Worm (Caenorhabditis elegans) whole organism, L4 larva: ENCODE results near the gene selt-1.1.
A peak's percentile ranks its signal among the peaks of the same experiment; 100 is the strongest.

Experiments used
- T20F7.1 ChIP-seq: fragments of 200-800 bp; sonication (Bioruptor generic); optimal IDR thresholded peaks from 2 replicates; lab custom pipeline; 2018; ENCODE audit warnings: mild to moderate bottlenecking, missing genetic modification characterization, missing compliant biosample characterization
- T26A8.4 ChIP-seq: fragments of 200-800 bp; sonication (Bioruptor generic); IDR thresholded peaks from 2 replicates; pipeline ENCODE4 v1.3.6; 2022; ENCODE audit warnings: missing genetic modification characterization, missing compliant biosample characterization
- Y105C5A.15 ChIP-seq: fragments of 200-800 bp; sonication (Bioruptor generic); IDR thresholded peaks from 2 replicates; pipeline ENCODE4 v1.3.6; 2022; ENCODE audit warnings: missing genetic modification characterization, missing compliant biosample characterization
- aha-1 ChIP-seq: fragments of 150-350 bp; peaks from one replicate; lab custom pipeline; 2014; ENCODE audit warnings: missing biosample characterization, missing genetic modification characterization
- aly-2 ChIP-seq: sonication (generic microtip); optimal IDR thresholded peaks from 2 replicates; lab custom pipeline; 2018; ENCODE audit warnings: missing biosample characterization, missing genetic modification characterization
- ceh-20 ChIP-seq: fragments of 200-800 bp; sonication (Bioruptor generic); IDR thresholded peaks from 2 replicates; pipeline ENCODE4 v1.3.6; 2022; ENCODE audit warnings: missing genetic modification reagents, missing genetic modification characterization, missing compliant biosample characterization
- ceh-28 ChIP-seq: fragments of 150-350 bp; optimal IDR thresholded peaks from 2 replicates; lab custom pipeline; 2014; ENCODE audit warnings: missing biosample characterization, missing genetic modification reagents, missing genetic modification characterization
- ceh-32 ChIP-seq: sonication (generic microtip); optimal IDR thresholded peaks from 2 replicates; lab custom pipeline; 2016; ENCODE audit warnings: mild to moderate bottlenecking, missing genetic modification characterization, missing compliant biosample characterization; ENCODE audit not compliant: poor library complexity
- ceh-62 ChIP-seq: sonication (generic microtip); optimal IDR thresholded peaks from 2 replicates; lab custom pipeline; 2017; ENCODE audit warnings: missing biosample characterization, missing genetic modification characterization
- cey-2 ChIP-seq: sonication (generic microtip); optimal IDR thresholded peaks from 3 replicates; lab custom pipeline; 2017; ENCODE audit warnings: missing genetic modification characterization, mild to moderate bottlenecking, missing compliant biosample characterization, antibody characterized with exemption, borderline replicate concordance; ENCODE audit not compliant: insufficient read depth
- daf-12 ChIP-seq: fragments of 150-350 bp; optimal IDR thresholded peaks from 2 replicates; lab custom pipeline; 2014; ENCODE audit warnings: missing biosample characterization, missing genetic modification reagents, missing genetic modification characterization
- daf-19 ChIP-seq: fragments of 200-800 bp; sonication (Bioruptor generic); conservative IDR thresholded peaks from 2 replicates; pipeline ENCODE4 v1.3.6; 2022; ENCODE audit warnings: missing genetic modification characterization, missing compliant biosample characterization
- dmd-6 ChIP-seq: fragments of 200-800 bp; sonication (Bioruptor generic); IDR thresholded peaks from 2 replicates; pipeline ENCODE4 v1.3.6; 2022; ENCODE audit warnings: missing genetic modification reagents, missing genetic modification characterization, missing compliant biosample characterization
- dmd-9 ChIP-seq: fragments of 200-800 bp; sonication (Bioruptor generic); IDR thresholded peaks from 2 replicates; pipeline ENCODE4 v1.3.6; 2022; ENCODE audit warnings: missing genetic modification reagents, missing genetic modification characterization, missing compliant biosample characterization
- dpl-1 ChIP-seq: fragments of 150-350 bp; optimal IDR thresholded peaks from 2 replicates; lab custom pipeline; 2014; ENCODE audit warnings: missing biosample characterization, missing genetic modification reagents, missing genetic modification characterization
- duxl-1 ChIP-seq: sonication (generic microtip); optimal IDR thresholded peaks from 2 replicates; lab custom pipeline; 2016; ENCODE audit warnings: mild to moderate bottlenecking, missing genetic modification characterization, moderate library complexity, missing compliant biosample characterization; ENCODE audit not compliant: poor library complexity
- dve-1 ChIP-seq: sonication (generic microtip); optimal IDR thresholded peaks from 2 replicates; lab custom pipeline; 2017; ENCODE audit warnings: antibody characterized with exemption, mild to moderate bottlenecking, missing genetic modification characterization, missing compliant biosample characterization; ENCODE audit not compliant: insufficient read depth
- egl-43 ChIP-seq: fragments of 200-800 bp; sonication (Bioruptor generic); IDR thresholded peaks from 2 replicates; pipeline ENCODE4 v1.3.6; 2022; ENCODE audit warnings: missing genetic modification reagents, missing genetic modification characterization, missing compliant biosample characterization
- fos-1 ChIP-seq: fragments of 150-350 bp; optimal IDR thresholded peaks from 2 replicates; lab custom pipeline; 2014; ENCODE audit warnings: missing biosample characterization, missing genetic modification characterization
- hif-1 ChIP-seq, 2 experiments: sonication (generic microtip); optimal IDR thresholded peaks; 2 replicates each; lab custom pipeline; 2016 to 2017; ENCODE audit warnings: missing compliant biosample characterization in 2 of 2, missing genetic modification characterization in 2 of 2, missing genetic modification reagents in 2 of 2, missing genotype in 2 of 2, mild to moderate bottlenecking in 1 of 2
- hlh-11 ChIP-seq: fragments of 200-800 bp; sonication (Bioruptor generic); optimal IDR thresholded peaks from 2 replicates; lab custom pipeline; 2018; ENCODE audit warnings: mild to moderate bottlenecking, missing genetic modification characterization, missing compliant biosample characterization
- hlh-30 ChIP-seq: sonication (generic microtip); optimal IDR thresholded peaks from 2 replicates; lab custom pipeline; 2017; ENCODE audit warnings: antibody characterized with exemption, mild to moderate bottlenecking, missing genetic modification characterization, missing compliant biosample characterization; ENCODE audit not compliant: insufficient read depth
- hmg-1.1 ChIP-seq: fragments of 200-800 bp; sonication (Bioruptor generic); IDR thresholded peaks from 2 replicates; pipeline ENCODE4 v1.3.6; 2022; ENCODE audit warnings: missing genetic modification reagents, missing genetic modification characterization, missing compliant biosample characterization
- jun-1 ChIP-seq: fragments of 150-350 bp; optimal IDR thresholded peaks from 2 replicates; lab custom pipeline; 2014; ENCODE audit warnings: missing biosample characterization, missing genetic modification reagents, missing genetic modification characterization
- lin-1 ChIP-seq: fragments of 200-800 bp; sonication (Bioruptor generic); IDR thresholded peaks from 2 replicates; pipeline ENCODE4 v1.3.6; 2022; ENCODE audit warnings: missing genetic modification reagents, missing genetic modification characterization, missing compliant biosample characterization
- lin-13 ChIP-seq: fragments of 150-350 bp; optimal IDR thresholded peaks from 2 replicates; lab custom pipeline; 2014; ENCODE audit warnings: missing biosample characterization, missing genetic modification reagents, missing genetic modification characterization
- lin-15B ChIP-seq: fragments of 150-350 bp; sonication (generic microtip); optimal IDR thresholded peaks from 3 replicates; lab custom pipeline; 2014; ENCODE audit warnings: missing biosample characterization, missing genetic modification characterization
- lin-38 ChIP-seq: fragments of 200-800 bp; sonication (Bioruptor generic); IDR thresholded peaks from 2 replicates; pipeline ENCODE4 v1.3.6; 2022; ENCODE audit warnings: missing genetic modification reagents, missing genetic modification characterization, missing compliant biosample characterization
- lin-39 ChIP-seq: fragments of 150-350 bp; optimal IDR thresholded peaks from 2 replicates; lab custom pipeline; 2014; ENCODE audit warnings: missing biosample characterization, missing genetic modification reagents, missing genetic modification characterization
- lsy-2 ChIP-seq, 2 experiments: fragments of 150-350 bp in 1 of 2; sonication (generic microtip) in 1 of 2; optimal IDR thresholded peaks; 2 replicates each; lab custom pipeline; 2014 to 2017; ENCODE audit warnings: missing biosample characterization in 2 of 2, missing genetic modification characterization in 2 of 2
- mdl-1 ChIP-seq, 2 experiments: fragments of 150-350 bp in 1 of 2; sonication (generic microtip) in 1 of 2; optimal IDR thresholded peaks; 2 replicates each; lab custom pipeline; 2014 to 2017; ENCODE audit warnings: missing biosample characterization in 2 of 2, missing genetic modification characterization in 2 of 2
- mep-1 ChIP-seq: fragments of 150-350 bp; sonication (generic microtip); optimal IDR thresholded peaks from 3 replicates; lab custom pipeline; 2014; ENCODE audit warnings: missing biosample characterization, missing genetic modification characterization
- mxl-3 ChIP-seq: fragments of 200-800 bp; sonication (Bioruptor generic); optimal IDR thresholded peaks from 2 replicates; lab custom pipeline; 2018; ENCODE audit warnings: mild to moderate bottlenecking, missing genetic modification characterization, missing compliant biosample characterization
- nhr-102 ChIP-seq: sonication (generic microtip); optimal IDR thresholded peaks from 2 replicates; lab custom pipeline; 2016; ENCODE audit warnings: mild to moderate bottlenecking, missing genetic modification characterization, moderate library complexity, missing compliant biosample characterization
- nhr-25 ChIP-seq: sonication (generic microtip); optimal IDR thresholded peaks from 2 replicates; lab custom pipeline; 2017; ENCODE audit warnings: missing genetic modification characterization, mild to moderate bottlenecking, missing compliant biosample characterization, antibody characterized with exemption, moderate library complexity, borderline replicate concordance; ENCODE audit not compliant: insufficient read depth
- nhr-28 ChIP-seq: fragments of 150-350 bp; optimal IDR thresholded peaks from 2 replicates; lab custom pipeline; 2014; ENCODE audit warnings: missing biosample characterization, missing genetic modification characterization
- nhr-41 ChIP-seq: fragments of 200-800 bp; sonication (Bioruptor generic); IDR thresholded peaks from 2 replicates; pipeline ENCODE4 v1.3.6; 2022; ENCODE audit warnings: missing genetic modification reagents, missing genetic modification characterization, missing compliant biosample characterization
- nhr-42 ChIP-seq: fragments of 200-800 bp; sonication (Bioruptor generic); IDR thresholded peaks from 2 replicates; pipeline ENCODE4 v1.3.6; 2022; ENCODE audit warnings: missing genetic modification characterization, missing compliant biosample characterization
- nhr-6 ChIP-seq: fragments of 150-350 bp; optimal IDR thresholded peaks from 2 replicates; lab custom pipeline; 2014; ENCODE audit warnings: missing biosample characterization, missing genetic modification characterization
- nhr-76 ChIP-seq: fragments of 150-350 bp; optimal IDR thresholded peaks from 2 replicates; lab custom pipeline; 2014; ENCODE audit warnings: missing biosample characterization, missing genetic modification characterization
- nhr-77 ChIP-seq: fragments of 150-350 bp; optimal IDR thresholded peaks from 2 replicates; lab custom pipeline; 2014; ENCODE audit warnings: missing biosample characterization, missing genetic modification characterization
- pqm-1 ChIP-seq: sonication (generic microtip); optimal IDR thresholded peaks from 2 replicates; lab custom pipeline; 2017; ENCODE audit warnings: missing biosample characterization, missing genetic modification characterization
- rbr-2 ChIP-seq: sonication (generic microtip); optimal IDR thresholded peaks from 2 replicates; lab custom pipeline; 2016; ENCODE audit warnings: missing genotype, missing genetic modification characterization, missing compliant biosample characterization
- saeg-2 ChIP-seq: fragments of 200-800 bp; sonication (Bioruptor generic); IDR thresholded peaks from 2 replicates; pipeline ENCODE4 v1.3.6; 2022; ENCODE audit warnings: missing genetic modification reagents, missing genetic modification characterization, missing compliant biosample characterization
- snpc-4 ChIP-seq: fragments of 150-350 bp; optimal IDR thresholded peaks from 2 replicates; lab custom pipeline; 2014; ENCODE audit warnings: missing biosample characterization, missing genetic modification characterization
- tra-1 ChIP-seq: fragments of 200-800 bp; sonication (Bioruptor generic); IDR thresholded peaks from 2 replicates; pipeline ENCODE4 v1.3.6; 2022; ENCODE audit warnings: missing genetic modification reagents, missing genetic modification characterization, missing compliant biosample characterization
- unc-62 ChIP-seq, 3 experiments: fragments of 150-350 bp in 1 of 3; sonication (generic microtip); optimal IDR thresholded peaks in 2 of 3; peaks in 1 of 3; 1 replicate in 1 of 3; 2 replicates in 2 of 3; lab custom pipeline; 2014 to 2017; ENCODE audit warnings: missing biosample characterization in 3 of 3, missing genetic modification characterization in 3 of 3, missing genetic modification reagents in 3 of 3, missing genotype in 1 of 3
- ztf-7 ChIP-seq: fragments of 150-350 bp; optimal IDR thresholded peaks from 2 replicates; lab custom pipeline; 2014; ENCODE audit warnings: missing biosample characterization, missing genetic modification characterization

The selt-1.1 gene

ce11 chrX:11546445-11547275, at the start of gene selt-1.1:
Gene selt-1.1 (minus strand): TSS chrX:11546495.
- TF ChIP-seq hif-1 (tag; optimal IDR thresholded peaks at IDR 0.05; lab: Kevin White, UChicago) (peak in 1 of 2 experiments; percentile 52), lin-1 (GFP tag; lab: Robert Waterston, UW) (peak; percentile 36; the same call in 1 of the 2 replicates), aly-2 (tag; lab: Kevin White, UChicago) (no peak), lin-13 (GFP tag; lab: Kevin White, UChicago) (peak; percentile 68), lin-39 (tag; lab: Kevin White, UChicago) (no peak), unc-62 (GFP tag; optimal IDR thresholded peaks at IDR 0.05 in 1 of 2; lab: Kevin White, UChicago) (peak in 1 of 2 experiments; percentile 19), unc-62 (tag; optimal IDR thresholded peaks at IDR 0.05; lab: Kevin White, UChicago) (no peak), nhr-28 (tag; lab: Kevin White, UChicago) (peak; percentile 86), lsy-2 (tag; optimal IDR thresholded peaks at IDR 0.05; lab: Kevin White, UChicago) (peak in 1 of 2 experiments; percentile 33), ceh-32 (no peak), ceh-20 (GFP tag; lab: Robert Waterston, UW) (0 out of 2 replicates have a peak, but pooled peaks have one; percentile 32), jun-1 (tag; lab: Kevin White, UChicago) (no peak), mep-1 (tag; lab: Kevin White, UChicago) (peak; percentile 84), nhr-25 (tag; lab: Kevin White, UChicago) (peak; percentile 28), lin-15B (tag; lab: Kevin White, UChicago) (no peak), saeg-2 (no peak), fos-1 (tag; lab: Kevin White, UChicago) (no peak), ceh-62 (tag; lab: Kevin White, UChicago) (no peak), aha-1 (tag; lab: Kevin White, UChicago) (no peak), duxl-1 (peak; percentile 40), egl-43 (GFP tag; lab: Robert Waterston, UW) (no peak), nhr-77 (peak; percentile 35), cey-2 (tag; lab: Kevin White, UChicago) (no peak), pqm-1 (tag; lab: Kevin White, UChicago) (peak; percentile 22), nhr-42 (GFP tag; lab: Robert Waterston, UW) (0 out of 2 replicates have a peak, but pooled peaks have one; percentile 49), lin-38 (GFP tag; lab: Robert Waterston, UW) (no peak), T20F7.1 (GFP tag; lab: Kevin White, UChicago) (no peak), T26A8.4 (GFP tag; lab: Robert Waterston, UW) (peak; percentile 42; the same call in 1 of the 2 replicates), daf-19 (no peak), ceh-28 (tag; lab: Kevin White, UChicago) (peak; percentile 5), nhr-41 (GFP tag; lab: Robert Waterston, UW) (no peak), nhr-102 (tag; lab: Kevin White, UChicago) (peak; percentile 31), mdl-1 (tag; optimal IDR thresholded peaks at IDR 0.05; lab: Kevin White, UChicago) (peak in 1 of 2 experiments; percentile 73), snpc-4 (tag; lab: Kevin White, UChicago) (no peak), mxl-3 (peak; percentile 77), ztf-7 (tag; lab: Kevin White, UChicago) (peak; percentile 39), dve-1 (tag; lab: Kevin White, UChicago) (peak; percentile 83), dpl-1 (GFP tag; lab: Kevin White, UChicago) (peak; percentile 11), nhr-76 (tag; lab: Kevin White, UChicago) (no peak), hmg-1.1 (peak; percentile 63), Y105C5A.15 (GFP tag; lab: Robert Waterston, UW) (no peak), daf-12 (tag; lab: Kevin White, UChicago) (no peak), dmd-9 (GFP tag; lab: Robert Waterston, UW) (0 out of 2 replicates have a peak, but pooled peaks have one; percentile 19), dmd-6 (peak; percentile 75), tra-1 (peak; percentile 48; the same call in 1 of the 2 replicates), hlh-11 (tag; lab: Kevin White, UChicago) (peak; percentile 86), nhr-6 (tag; lab: Kevin White, UChicago) (peak; percentile 97), hlh-30 (peak; percentile 51), rbr-2 (tag; lab: Kevin White, UChicago) (peak; percentile 67)
